Fruit fly (Drosophila melanogaster) whole organism, embryonic: ENCODE measurements around the gene holn1.

Experiments used
- CG10209 ChIP-seq: fragments of 200-800 bp; sonication (Bioruptor generic); optimal IDR thresholded peaks from 3 replicates; lab custom pipeline; 2017; ENCODE audit warnings: missing biosample characterization, mild to moderate bottlenecking, missing genetic modification characterization, missing genetic modification reagents
- CG1024 ChIP-seq: fragments of 200-800 bp; sonication (Bioruptor generic); IDR thresholded peaks from 2 replicates; pipeline ENCODE4 v1.3.6; 2022; ENCODE audit warnings: missing biosample characterization, missing genetic modification characterization
- CG10959 ChIP-seq: fragments of 200-800 bp; sonication (Bioruptor generic); IDR thresholded peaks from 2 replicates; pipeline ENCODE4 v1.3.6; 2022; ENCODE audit warnings: missing biosample characterization, missing genetic modification characterization
- CG11723 ChIP-seq: fragments of 200-800 bp; sonication (Bioruptor generic); optimal IDR thresholded peaks from 2 replicates; lab custom pipeline; 2017; ENCODE audit warnings: missing biosample characterization, mild to moderate bottlenecking, missing genetic modification characterization
- CG12155 ChIP-seq: fragments of 200-800 bp; sonication (Bioruptor generic); optimal IDR thresholded peaks from 3 replicates; lab custom pipeline; 2016; ENCODE audit warnings: missing biosample characterization, missing genetic modification characterization
- CG13424 ChIP-seq: fragments of 200-800 bp; sonication (Bioruptor generic); optimal IDR thresholded peaks from 2 replicates; lab custom pipeline; 2019; ENCODE audit warnings: missing biosample characterization, mild to moderate bottlenecking, missing genetic modification characterization, moderate library complexity
- CG14667 ChIP-seq: fragments of 200-800 bp; sonication (Bioruptor generic); IDR thresholded peaks from 2 replicates; pipeline ENCODE4 v1.3.6; 2022; ENCODE audit warnings: missing biosample characterization, missing genetic modification characterization
- CG15073 ChIP-seq: fragments of 200-800 bp; sonication (Bioruptor generic); optimal IDR thresholded peaks from 2 replicates; lab custom pipeline; 2016; ENCODE audit warnings: missing biosample characterization, missing genetic modification characterization
- CG17359 ChIP-seq: fragments of 200-800 bp; sonication (Bioruptor generic); optimal IDR thresholded peaks from 3 replicates; lab custom pipeline; 2018; ENCODE audit warnings: missing biosample characterization, mild to moderate bottlenecking, missing genetic modification characterization, moderate library complexity
- CG17361 ChIP-seq: fragments of 200-800 bp; sonication (Bioruptor generic); IDR thresholded peaks from 3 replicates; pipeline ENCODE4 v1.3.6; 2022; ENCODE audit warnings: missing biosample characterization, missing genetic modification characterization
- CG18476 ChIP-seq: fragments of 200-800 bp; sonication (Bioruptor generic); optimal IDR thresholded peaks from 2 replicates; lab custom pipeline; 2016; ENCODE audit warnings: missing biosample characterization, mild to moderate bottlenecking, missing genetic modification characterization
- CG2120 ChIP-seq: fragments of 200-800 bp; sonication (Bioruptor generic); optimal IDR thresholded peaks from 3 replicates; lab custom pipeline; 2016; ENCODE audit warnings: missing biosample characterization, missing genetic modification characterization
- CG2889 ChIP-seq: fragments of 200-800 bp; sonication (Bioruptor generic); IDR thresholded peaks from 3 replicates; pipeline ENCODE4 v1.3.6; 2022; ENCODE audit warnings: missing biosample characterization, missing genetic modification characterization
- CG3065 ChIP-seq: fragments of 200-800 bp; sonication (Bioruptor generic); optimal IDR thresholded peaks from 2 replicates; lab custom pipeline; 2016; ENCODE audit warnings: missing biosample characterization, missing genetic modification characterization
- CG3163 ChIP-seq: fragments of 200-800 bp; sonication (Bioruptor generic); optimal IDR thresholded peaks from 3 replicates; lab custom pipeline; 2016; ENCODE audit warnings: missing biosample characterization, missing genetic modification characterization
- CG8359 ChIP-seq: fragments of 200-800 bp; sonication (Bioruptor generic); optimal IDR thresholded peaks from 2 replicates; lab custom pipeline; 2017; ENCODE audit warnings: missing biosample characterization, mild to moderate bottlenecking, missing genetic modification characterization, borderline replicate concordance
- Dbx ChIP-seq: fragments of 200-800 bp; sonication (Bioruptor generic); IDR thresholded peaks from 3 replicates; pipeline ENCODE4 v1.3.6; 2022; ENCODE audit warnings: missing biosample characterization, missing genetic modification characterization
- Dek ChIP-seq: fragments of 200-800 bp; sonication (Bioruptor generic); optimal IDR thresholded peaks from 3 replicates; lab custom pipeline; 2019; ENCODE audit warnings: missing biosample characterization, mild to moderate bottlenecking, missing genetic modification characterization, moderate library complexity
- Doc2 ChIP-seq: fragments of 200-800 bp; sonication (Bioruptor generic); IDR thresholded peaks from 2 replicates; pipeline ENCODE4 v1.3.6; 2022; ENCODE audit warnings: missing biosample characterization, missing genetic modification characterization
- Drgx ChIP-seq: fragments of 200-800 bp; sonication (Bioruptor generic); IDR thresholded peaks from 2 replicates; pipeline ENCODE4 v1.3.6; 2022; ENCODE audit warnings: missing biosample characterization, missing genetic modification characterization
- Ets65A ChIP-seq: fragments of 200-800 bp; sonication (Bioruptor generic); peaks from one replicate; lab custom pipeline; 2016; ENCODE audit warnings: missing biosample characterization, missing genetic modification characterization
- Fer3 ChIP-seq: fragments of 200-800 bp; sonication (Bioruptor generic); optimal IDR thresholded peaks from 2 replicates; lab custom pipeline; 2018; ENCODE audit warnings: missing biosample characterization, mild to moderate bottlenecking, missing genetic modification characterization, moderate library complexity
- HmgD ChIP-seq: fragments of 200-800 bp; sonication (Bioruptor generic); optimal IDR thresholded peaks from 3 replicates; lab custom pipeline; 2016; ENCODE audit warnings: missing biosample characterization, missing genetic modification characterization
- Hr3 ChIP-seq: fragments of 200-800 bp; sonication (Bioruptor generic); optimal IDR thresholded peaks from 3 replicates; lab custom pipeline; 2016; ENCODE audit warnings: missing biosample characterization, missing genetic modification characterization
- Hr51 ChIP-seq, 2 experiments: fragments of 200-800 bp; sonication (Bioruptor generic); optimal IDR thresholded peaks; 2 replicates in 1 of 2; 3 replicates in 1 of 2; lab custom pipeline; 2016 to 2018; ENCODE audit warnings: missing biosample characterization in 2 of 2, missing genetic modification characterization in 2 of 2, mild to moderate bottlenecking in 1 of 2, moderate library complexity in 1 of 2
- Ptx1 ChIP-seq: fragments of 200-800 bp; sonication (Bioruptor generic); IDR thresholded peaks from 2 replicates; pipeline ENCODE4 v1.3.6; 2022; ENCODE audit warnings: missing biosample characterization, missing genetic modification characterization
- Rfx ChIP-seq: fragments of 200-800 bp; sonication (Bioruptor generic); IDR thresholded peaks from 2 replicates; pipeline ENCODE4 v1.3.6; 2022; ENCODE audit warnings: missing biosample characterization, missing genetic modification characterization
- Side ChIP-seq: fragments of 200-800 bp; sonication (Bioruptor generic); optimal IDR thresholded peaks from 2 replicates; lab custom pipeline; 2016; ENCODE audit warnings: missing biosample characterization, missing genetic modification characterization
- Ssrp ChIP-seq: fragments of 200-800 bp; sonication (Bioruptor generic); optimal IDR thresholded peaks from 2 replicates; lab custom pipeline; 2018; ENCODE audit warnings: missing biosample characterization, mild to moderate bottlenecking, missing genetic modification characterization, moderate library complexity
- Xbp1 ChIP-seq: fragments of 200-800 bp; sonication (Bioruptor generic); optimal IDR thresholded peaks from 3 replicates; lab custom pipeline; 2016; ENCODE audit warnings: missing biosample characterization, mild to moderate bottlenecking, missing genetic modification characterization
- YL-1 ChIP-seq: fragments of 200-800 bp; sonication (Bioruptor generic); optimal IDR thresholded peaks from 3 replicates; lab custom pipeline; 2017; ENCODE audit warnings: missing biosample characterization, mild to moderate bottlenecking, missing genetic modification characterization
- ara ChIP-seq: fragments of 200-800 bp; sonication (Bioruptor generic); IDR thresholded peaks from 2 replicates; pipeline ENCODE4 v1.3.6; 2022; ENCODE audit warnings: missing biosample characterization, missing genetic modification characterization
- bsh ChIP-seq, 2 experiments: fragments of 200-800 bp; sonication (Bioruptor generic); optimal IDR thresholded peaks; 2 replicates each; lab custom pipeline; 2017 to 2018; ENCODE audit warnings: mild to moderate bottlenecking in 2 of 2, missing biosample characterization in 2 of 2, missing genetic modification characterization in 2 of 2, moderate library complexity in 1 of 2
- crp ChIP-seq, 2 experiments: fragments of 200-800 bp; sonication (Bioruptor generic); optimal IDR thresholded peaks; 2 replicates in 1 of 2; 3 replicates in 1 of 2; lab custom pipeline; 2017; ENCODE audit warnings: missing biosample characterization in 2 of 2, missing genetic modification characterization in 2 of 2, mild to moderate bottlenecking in 1 of 2, moderate library complexity in 1 of 2
- da ChIP-seq: fragments of 200-800 bp; sonication (Bioruptor generic); optimal IDR thresholded peaks from 2 replicates; lab custom pipeline; 2016; ENCODE audit warnings: missing biosample characterization, missing genetic modification characterization
- ftz-f1 ChIP-seq: fragments of 200-800 bp; sonication (Bioruptor generic); optimal IDR thresholded peaks from 2 replicates; lab custom pipeline; 2016; ENCODE audit warnings: missing biosample characterization, missing genetic modification characterization
- kni ChIP-seq: fragments of 200-800 bp; sonication (Bioruptor generic); optimal IDR thresholded peaks from 3 replicates; lab custom pipeline; 2017; ENCODE audit warnings: mild to moderate bottlenecking, missing biosample characterization, missing genetic modification reagents, missing genetic modification characterization
- mld ChIP-seq: fragments of 200-800 bp; sonication (Bioruptor generic); IDR thresholded peaks from 3 replicates; pipeline ENCODE4 v1.3.6; 2022; ENCODE audit warnings: missing biosample characterization, missing genetic modification characterization; ENCODE audit not compliant: partially characterized antibody
- odd ChIP-seq: fragments of 200-800 bp; sonication (Bioruptor generic); optimal IDR thresholded peaks from 2 replicates; lab custom pipeline; 2017; ENCODE audit warnings: missing biosample characterization, mild to moderate bottlenecking, missing genetic modification characterization
- rib ChIP-seq: fragments of 200-800 bp; sonication (Bioruptor generic); IDR thresholded peaks from 2 replicates; pipeline ENCODE4 v1.3.6; 2022; ENCODE audit warnings: missing biosample characterization, missing genetic modification characterization
- sob ChIP-seq: fragments of 200-800 bp; sonication (Bioruptor generic); IDR thresholded peaks from 2 replicates; pipeline ENCODE4 v1.3.6; 2022; ENCODE audit warnings: missing biosample characterization, missing genetic modification characterization
- sr ChIP-seq: fragments of 200-800 bp; sonication (Bioruptor generic); IDR thresholded peaks from 3 replicates; pipeline ENCODE4 v1.3.6; 2022; ENCODE audit warnings: missing biosample characterization, missing genetic modification characterization
- ssp ChIP-seq: fragments of 200-800 bp; sonication (Bioruptor generic); IDR thresholded peaks from 2 replicates; pipeline ENCODE4 v1.3.6; 2022; ENCODE audit warnings: missing biosample characterization, missing genetic modification characterization
- stc ChIP-seq: fragments of 200-800 bp; sonication (Bioruptor generic); IDR thresholded peaks from 2 replicates; pipeline ENCODE4 v1.3.6; 2022; ENCODE audit warnings: missing biosample characterization, missing genetic modification characterization
- sug ChIP-seq: fragments of 200-800 bp; optimal IDR thresholded peaks from 2 replicates; lab custom pipeline; 2019; ENCODE audit warnings: missing biosample characterization, mild to moderate bottlenecking, missing genetic modification characterization, moderate library complexity
- tin ChIP-seq: fragments of 200-800 bp; sonication (Bioruptor generic); optimal IDR thresholded peaks from 3 replicates; lab custom pipeline; 2016; ENCODE audit warnings: missing biosample characterization, missing genetic modification characterization
- unc-4 ChIP-seq: fragments of 200-800 bp; sonication (Bioruptor generic); IDR thresholded peaks from 2 replicates; pipeline ENCODE4 v1.3.6; 2022; ENCODE audit warnings: missing biosample characterization, missing genetic modification characterization; ENCODE audit not compliant: partially characterized antibody
- unpg ChIP-seq: fragments of 200-800 bp; sonication (Bioruptor generic); optimal IDR thresholded peaks from 3 replicates; lab custom pipeline; 2018; ENCODE audit warnings: missing biosample characterization, mild to moderate bottlenecking, missing genetic modification characterization, moderate library complexity
- wor ChIP-seq: fragments of 200-800 bp; sonication (Bioruptor generic); IDR thresholded peaks from 2 replicates; pipeline ENCODE4 v1.3.6; 2022; ENCODE audit warnings: missing biosample characterization, missing genetic modification characterization

Gene holn1

DNA sequence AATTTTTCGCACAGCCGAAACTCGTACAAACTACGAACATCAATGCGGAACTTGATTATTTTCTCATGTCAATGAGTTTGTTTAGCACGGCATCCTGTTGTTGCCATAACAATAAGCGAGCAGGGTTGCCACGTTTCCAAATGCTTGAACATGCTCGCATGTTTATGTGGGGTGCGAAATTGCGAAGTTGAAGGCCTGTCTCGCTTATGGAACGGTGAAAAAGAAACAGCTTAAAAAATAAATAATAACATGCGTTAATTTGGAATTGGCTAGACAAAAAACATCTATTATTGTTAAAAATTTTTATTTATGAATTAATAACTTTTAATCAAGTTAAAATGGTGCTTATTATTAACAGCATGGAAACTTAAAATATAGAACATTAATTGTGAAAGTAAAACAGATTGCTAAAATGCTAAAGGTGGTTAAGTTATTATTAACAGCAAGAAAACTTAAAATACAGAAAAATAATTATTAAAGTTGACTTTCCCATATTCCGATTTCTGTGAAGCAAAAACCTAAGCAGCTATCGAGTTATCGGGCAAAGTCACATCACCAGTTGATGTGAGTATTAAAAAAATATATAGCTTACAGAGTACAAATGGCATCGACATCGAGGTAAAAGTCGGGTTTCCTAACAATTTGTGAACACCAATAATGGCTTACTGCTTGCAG, 4.9 kb upstream of the holn1 start, which contains the start of the genes Bug22 and TfIIB (continued):
- TF ChIP-seq sug (tag; lab: Kevin White, UChicago) (peak; percentile 75), CG1024 (GFP tag; lab: Robert Waterston, UW) (peak; percentile 73), odd (GFP tag; lab: Kevin White, UChicago) (peak; percentile 15), mld (GFP tag; lab: Robert Waterston, UW) (no peak), kni (GFP tag; lab: Kevin White, UChicago) (no peak), unc-4 (GFP tag; lab: Robert Waterston, UW) (no peak; the same call in 1 of the 2 replicates), CG11723 (GFP tag; lab: Kevin White, UChicago) (peak; percentile 94), CG2889 (GFP tag; lab: Robert Waterston, UW) (peak; percentile 64; the same call in 1 of the 3 replicates), CG12155 (GFP tag; lab: Kevin White, UChicago) (peak; percentile 72), ssp (GFP tag; lab: Robert Waterston, UW) (peak; percentile 57), CG18476 (GFP tag; lab: Kevin White, UChicago) (peak; percentile 57), CG17359 (tag; lab: Kevin White, UChicago) (peak; percentile 68), Hr3 (GFP tag; lab: Kevin White, UChicago) (peak; percentile 73), Side (GFP tag; lab: Kevin White, UChicago) (peak; percentile 37), CG3065 (GFP tag; lab: Kevin White, UChicago) (peak; percentile 12), HmgD (GFP tag; lab: Kevin White, UChicago) (peak; percentile 54), Doc2 (GFP tag; lab: Robert Waterston, UW) (no peak), ftz-f1 (peak; percentile 58), CG15073 (GFP tag; lab: Kevin White, UChicago) (no peak), Dek (tag; lab: Kevin White, UChicago) (peak; percentile 76), Ssrp (tag; lab: Kevin White, UChicago) (peak; percentile 58), Hr51 (GFP tag; optimal IDR thresholded peaks at IDR 0.05; lab: Kevin White, UChicago) (peak; percentile 75 to 76), Rfx (GFP tag; lab: Robert Waterston, UW) (peak; percentile 91), sr (GFP tag; lab: Robert Waterston, UW) (no peak), CG13424 (tag; lab: Kevin White, UChicago) (peak; percentile 74), CG8359 (GFP tag; lab: Kevin White, UChicago) (no peak), YL-1 (GFP tag; lab: Kevin White, UChicago) (peak; percentile 34), CG2120 (GFP tag; lab: Kevin White, UChicago) (peak; percentile 86), Xbp1 (GFP tag; lab: Kevin White, UChicago) (peak; percentile 83), wor (GFP tag; lab: Robert Waterston, UW) (no peak), sob (peak; percentile 68), CG10959 (GFP tag; lab: Robert Waterston, UW) (no peak), ara (peak; percentile 38; the same call in 1 of the 2 replicates), bsh (GFP tag; optimal IDR thresholded peaks at IDR 0.05; lab: Kevin White, UChicago) (peak in 1 of 2 experiments; percentile 56), Ets65A (GFP tag; lab: Kevin White, UChicago) (peak; percentile 94), tin (peak; percentile 67), stc (peak; percentile 65), rib (peak; percentile 79), Drgx (GFP tag; lab: Robert Waterston, UW) (peak; percentile 51; the same call in 1 of the 2 replicates), CG17361 (peak; percentile 83; the same call in 2 of the 3 replicates), CG10209 (peak; percentile 52), Ptx1 (peak; percentile 75), CG3163 (peak; percentile 5), unpg (peak; percentile 59), da (GFP tag; lab: Kevin White, UChicago) (no peak), Fer3 (tag; lab: Kevin White, UChicago) (peak; percentile 70), CG14667 (peak; percentile 62), crp (GFP tag; optimal IDR thresholded peaks at IDR 0.05; lab: Kevin White, UChicago) (peak in 1 of 2 experiments; percentile 38), Dbx (peak; percentile 66; the same call in 2 of the 3 replicates)
